Worm (Caenorhabditis elegans) whole organism, L3 larva: Measurements from ENCODE around the gene B0432.11.

Experiments used
- R02D3.7 ChIP-seq: fragments of 150-350 bp; optimal IDR thresholded peaks from 2 replicates; lab custom pipeline; 2014; ENCODE audit warnings: missing biosample characterization, missing genetic modification characterization
- ZK546.5 ChIP-seq: sonication (generic microtip); optimal IDR thresholded peaks from 2 replicates; lab custom pipeline; 2017; ENCODE audit warnings: missing biosample characterization, missing genetic modification characterization
- aly-2 ChIP-seq: fragments of 150-350 bp; optimal IDR thresholded peaks from 2 replicates; lab custom pipeline; 2014; ENCODE audit warnings: missing biosample characterization, missing genetic modification characterization
- ceh-82 ChIP-seq: fragments of 150-350 bp; optimal IDR thresholded peaks from 2 replicates; lab custom pipeline; 2014; ENCODE audit warnings: missing biosample characterization, missing genetic modification characterization
- ceh-9 ChIP-seq: sonication (generic microtip); optimal IDR thresholded peaks from 2 replicates; lab custom pipeline; 2018; ENCODE audit warnings: missing biosample characterization, missing genetic modification characterization
- egl-27 ChIP-seq: sonication (generic microtip); optimal IDR thresholded peaks from 4 replicates; lab custom pipeline; 2017; ENCODE audit warnings: missing biosample characterization, missing genetic modification reagents, missing genetic modification characterization
- egl-5 ChIP-seq: fragments of 150-350 bp; optimal IDR thresholded peaks from 2 replicates; lab custom pipeline; 2017; ENCODE audit warnings: missing biosample characterization, missing genetic modification reagents, missing genetic modification characterization, inconsistent platforms
- elt-1 ChIP-seq: fragments of 150-350 bp; optimal IDR thresholded peaks from 2 replicates; lab custom pipeline; 2014; ENCODE audit warnings: missing biosample characterization, missing genetic modification characterization
- eor-1 ChIP-seq, 2 experiments: fragments of 150-350 bp; optimal IDR thresholded peaks; 2 replicates each; lab custom pipeline; 2014 to 2018; ENCODE audit warnings: missing biosample characterization in 2 of 2, missing genetic modification characterization in 2 of 2
- fkh-10 ChIP-seq: sonication (generic microtip); optimal IDR thresholded peaks from 2 replicates; lab custom pipeline; 2017; ENCODE audit warnings: missing biosample characterization, missing genetic modification reagents, missing genetic modification characterization
- fkh-2 ChIP-seq: fragments of 150-350 bp; optimal IDR thresholded peaks from 2 replicates; lab custom pipeline; 2014; ENCODE audit warnings: missing biosample characterization, missing genetic modification reagents, missing genetic modification characterization
- fos-1 ChIP-seq: fragments of 150-350 bp; optimal IDR thresholded peaks from 2 replicates; lab custom pipeline; 2014; ENCODE audit warnings: missing biosample characterization, missing genetic modification characterization
- hmg-11 ChIP-seq: sonication (generic microtip); optimal IDR thresholded peaks from 2 replicates; lab custom pipeline; 2016; ENCODE audit warnings: missing genetic modification characterization, missing compliant biosample characterization
- lsy-12 ChIP-seq: sonication (generic microtip); optimal IDR thresholded peaks from 2 replicates; lab custom pipeline; 2016; ENCODE audit warnings: mild to moderate bottlenecking, missing genetic modification characterization, missing compliant biosample characterization
- mdl-1 ChIP-seq: fragments of 150-350 bp; optimal IDR thresholded peaks from 2 replicates; lab custom pipeline; 2014; ENCODE audit warnings: missing biosample characterization, missing genetic modification characterization
- mml-1 ChIP-seq: fragments of 150-350 bp; sonication (generic microtip); optimal IDR thresholded peaks from 3 replicates; lab custom pipeline; 2014; ENCODE audit warnings: missing biosample characterization, missing genetic modification characterization
- nfya-1 ChIP-seq: sonication (generic microtip); optimal IDR thresholded peaks from 2 replicates; lab custom pipeline; 2017; ENCODE audit warnings: missing genetic modification characterization, mild to moderate bottlenecking, missing compliant biosample characterization, antibody characterized with exemption, moderate library complexity; ENCODE audit not compliant: insufficient read depth
- nhr-12 ChIP-seq: fragments of 150-350 bp; optimal IDR thresholded peaks from 2 replicates; lab custom pipeline; 2014; ENCODE audit warnings: missing biosample characterization, missing genetic modification characterization
- nhr-237 ChIP-seq: fragments of 150-350 bp; optimal IDR thresholded peaks from 2 replicates; lab custom pipeline; 2014; ENCODE audit warnings: missing biosample characterization, missing genetic modification characterization
- nhr-25 ChIP-seq: sonication (generic microtip); optimal IDR thresholded peaks from 2 replicates; lab custom pipeline; 2017; ENCODE audit warnings: missing biosample characterization, missing genetic modification characterization
- nhr-43 ChIP-seq: sonication (generic microtip); optimal IDR thresholded peaks from 2 replicates; lab custom pipeline; 2016; ENCODE audit warnings: mild to moderate bottlenecking, missing genetic modification characterization, missing compliant biosample characterization; ENCODE audit not compliant: poor library complexity, severe bottlenecking
- nhr-67 ChIP-seq: fragments of 150-350 bp; optimal IDR thresholded peaks from 2 replicates; lab custom pipeline; 2014; ENCODE audit warnings: missing biosample characterization, missing genetic modification characterization
- nhr-76 ChIP-seq: fragments of 150-350 bp; sonication (generic microtip); optimal IDR thresholded peaks from 5 replicates; lab custom pipeline; 2014; ENCODE audit warnings: missing biosample characterization, missing genetic modification characterization
- nhr-77 ChIP-seq: fragments of 150-350 bp; optimal IDR thresholded peaks from 2 replicates; lab custom pipeline; 2014; ENCODE audit warnings: missing biosample characterization, missing genetic modification characterization
- pha-4 ChIP-seq: fragments of 150-350 bp; optimal IDR thresholded peaks from 2 replicates; lab custom pipeline; 2014; ENCODE audit warnings: missing biosample characterization, missing genetic modification reagents, missing genetic modification characterization
- pqm-1 ChIP-seq: fragments of 150-350 bp; optimal IDR thresholded peaks from 2 replicates; lab custom pipeline; 2017; ENCODE audit warnings: missing biosample characterization, missing genetic modification characterization, inconsistent platforms
- sea-2 ChIP-seq: fragments of 150-350 bp; sonication (generic microtip); optimal IDR thresholded peaks from 4 replicates; lab custom pipeline; 2014; ENCODE audit warnings: missing biosample characterization, missing genetic modification reagents, missing genetic modification characterization
- skn-1 ChIP-seq: fragments of 150-350 bp; optimal IDR thresholded peaks from 2 replicates; lab custom pipeline; 2014; ENCODE audit warnings: missing biosample characterization, missing genetic modification characterization
- snpc-4 ChIP-seq: fragments of 150-350 bp; optimal IDR thresholded peaks from 2 replicates; lab custom pipeline; 2014; ENCODE audit warnings: missing biosample characterization, missing genetic modification characterization
- tbx-2 ChIP-seq: sonication (generic microtip); optimal IDR thresholded peaks from 2 replicates; lab custom pipeline; 2016; ENCODE audit warnings: mild to moderate bottlenecking, missing genetic modification characterization, missing compliant biosample characterization
- unc-62 ChIP-seq: fragments of 150-350 bp; sonication (generic microtip); optimal IDR thresholded peaks from 4 replicates; lab custom pipeline; 2014; ENCODE audit warnings: missing biosample characterization, missing genetic modification reagents, missing genetic modification characterization
- zag-1 ChIP-seq: fragments of 150-350 bp; optimal IDR thresholded peaks from 2 replicates; lab custom pipeline; 2014; ENCODE audit warnings: missing biosample characterization, missing genetic modification characterization
- ztf-11 ChIP-seq: fragments of 150-350 bp; optimal IDR thresholded peaks from 2 replicates; lab custom pipeline; 2014; ENCODE audit warnings: missing biosample characterization, missing genetic modification characterization

B0432.11 gene

DNA sequence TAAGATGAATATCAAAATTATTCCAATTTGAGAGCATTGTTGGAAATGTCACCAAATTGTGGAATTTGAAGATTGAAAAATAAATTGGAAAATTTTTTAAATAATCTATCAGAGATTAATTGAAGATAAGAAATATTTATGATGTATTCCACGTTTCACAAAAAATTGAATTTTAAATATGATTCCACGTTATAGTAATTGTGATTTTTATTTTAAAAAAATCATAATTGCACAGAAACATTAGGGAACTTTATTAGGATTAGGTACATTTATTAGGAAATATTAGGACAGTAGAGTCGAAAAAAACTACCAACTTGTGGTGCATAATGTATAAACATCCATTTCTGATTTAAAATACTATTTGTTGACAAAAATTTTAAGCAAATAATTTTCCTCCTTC lies at the start of gene B0432.11:
Gene B0432.11 (minus strand): TSS at position 101 of the 400 bp plus-strand sequence.
- no peak for TF ChIP-seq sea-2 (GFP tag; lab: Kevin White, UChicago)
- no peak for TF ChIP-seq mdl-1
- TF ChIP-seq pha-4 (tag; lab: Kevin White, UChicago) = no peak
- no peak for TF ChIP-seq nhr-67
- no peak for TF ChIP-seq snpc-4 (tag; lab: Kevin White, UChicago)
- no peak for TF ChIP-seq fkh-2 (tag; lab: Kevin White, UChicago)
- TF ChIP-seq nhr-43 (tag; lab: Kevin White, UChicago) = no peak
- no peak for TF ChIP-seq ceh-82 (tag; lab: Kevin White, UChicago)
- TF ChIP-seq ztf-11 (tag; lab: Kevin White, UChicago) = no peak
- no peak for TF ChIP-seq egl-27 (tag; lab: Kevin White, UChicago)
- TF ChIP-seq pqm-1 (tag; lab: Kevin White, UChicago) = no peak
- TF ChIP-seq tbx-2 = no peak
- TF ChIP-seq, all 47 proteins: peak for 0

DNA sequence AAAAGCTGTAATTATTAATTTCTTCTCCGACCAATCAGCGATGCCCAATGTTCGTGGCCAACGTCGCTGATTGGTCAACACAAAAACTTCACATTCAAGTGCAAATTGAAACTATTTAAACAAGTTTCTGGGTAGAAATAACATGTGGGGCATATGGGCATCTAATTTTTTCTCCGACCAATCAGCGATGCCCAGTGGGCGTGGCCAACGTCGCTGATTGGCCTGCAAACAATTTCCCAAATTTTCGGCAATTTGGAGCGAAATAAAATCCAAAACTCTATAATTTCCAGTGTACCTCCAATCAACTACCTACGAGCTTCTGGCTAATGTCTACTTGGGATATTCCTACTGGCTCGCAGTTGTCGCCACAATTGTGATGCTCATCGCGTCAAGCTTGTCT lies 46.8 kb upstream of the B0432.11 start:
- TF ChIP-seq nhr-67 = no peak
- TF ChIP-seq nfya-1 (tag; lab: Kevin White, UChicago) = peak; percentile 97
- TF ChIP-seq egl-5 (tag; lab: Kevin White, UChicago) = no peak
- no peak for TF ChIP-seq nhr-77 (tag; lab: Kevin White, UChicago)

DNA sequence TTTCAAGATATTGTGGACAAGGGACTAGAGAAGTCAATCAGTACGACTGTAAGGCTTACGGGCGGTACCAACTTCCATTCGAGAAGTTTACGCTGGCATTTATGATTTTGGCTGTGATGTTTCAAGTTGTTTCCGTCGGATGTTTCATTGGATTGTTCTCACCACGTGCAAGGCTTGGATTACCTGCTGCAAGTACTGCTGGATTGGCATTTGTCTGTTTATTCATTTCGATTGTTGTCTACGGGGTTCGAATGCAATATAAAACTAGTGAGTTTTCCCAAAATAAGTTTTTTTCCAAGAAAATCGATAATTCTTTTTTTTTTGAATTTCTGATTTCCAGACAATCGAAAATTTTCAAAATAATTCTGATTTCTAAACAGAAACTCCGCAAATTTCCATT lies 46.2 kb upstream of the B0432.11 start:
- TF ChIP-seq pqm-1 (tag; lab: Kevin White, UChicago) = no peak
- TF ChIP-seq egl-27 (tag; lab: Kevin White, UChicago) = no peak
- no peak for TF ChIP-seq fkh-2 (tag; lab: Kevin White, UChicago)
- no peak for TF ChIP-seq nhr-237 (tag; lab: Kevin White, UChicago)
- no peak for TF ChIP-seq eor-1 (tag; optimal IDR thresholded peaks at IDR 0.05; lab: Kevin White, UChicago)
- no peak for TF ChIP-seq sea-2 (GFP tag; lab: Kevin White, UChicago)
- TF ChIP-seq pha-4 (tag; lab: Kevin White, UChicago) = no peak
- no peak for TF ChIP-seq nhr-43 (tag; lab: Kevin White, UChicago)
- TF ChIP-seq ceh-82 (tag; lab: Kevin White, UChicago) = no peak
- TF ChIP-seq egl-5 (tag; lab: Kevin White, UChicago) = no peak
- TF ChIP-seq R02D3.7 (tag; lab: Kevin White, UChicago) = no peak
- TF ChIP-seq fos-1 = no peak
- TF ChIP-seq nhr-76 (tag; lab: Kevin White, UChicago) = no peak
- TF ChIP-seq mml-1 (tag; lab: Kevin White, UChicago) = no peak
- no peak for TF ChIP-seq ceh-9

DNA sequence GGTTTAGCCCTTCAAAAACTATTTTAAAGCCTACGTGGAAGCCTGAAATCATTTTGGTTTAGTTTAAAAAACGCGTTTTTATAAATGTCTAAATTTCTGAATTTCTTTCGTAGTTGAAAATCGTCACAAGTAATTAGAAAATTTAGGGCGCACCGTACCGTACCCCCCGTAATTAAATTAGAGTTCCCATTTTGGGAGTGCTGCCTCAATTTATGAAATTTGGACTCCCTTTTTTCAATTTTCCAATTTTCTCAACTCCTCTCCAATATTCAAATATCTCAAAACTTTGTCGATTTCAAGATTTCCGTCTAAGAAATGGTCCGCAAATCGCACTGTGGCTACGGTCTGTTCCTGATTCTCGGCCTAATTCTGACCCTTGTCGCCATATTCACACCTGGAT lies 45.7 kb upstream of the B0432.11 start, which contains the start of gene clc-31:
Gene clc-31 (plus strand): TSS at position 301 of the 400 bp plus-strand sequence.
- TF ChIP-seq egl-5 (tag; lab: Kevin White, UChicago) (no peak), nhr-76 (tag; lab: Kevin White, UChicago) (no peak), unc-62 (GFP tag; lab: Kevin White, UChicago) (no peak), pha-4 (tag; lab: Kevin White, UChicago) (no peak)

DNA sequence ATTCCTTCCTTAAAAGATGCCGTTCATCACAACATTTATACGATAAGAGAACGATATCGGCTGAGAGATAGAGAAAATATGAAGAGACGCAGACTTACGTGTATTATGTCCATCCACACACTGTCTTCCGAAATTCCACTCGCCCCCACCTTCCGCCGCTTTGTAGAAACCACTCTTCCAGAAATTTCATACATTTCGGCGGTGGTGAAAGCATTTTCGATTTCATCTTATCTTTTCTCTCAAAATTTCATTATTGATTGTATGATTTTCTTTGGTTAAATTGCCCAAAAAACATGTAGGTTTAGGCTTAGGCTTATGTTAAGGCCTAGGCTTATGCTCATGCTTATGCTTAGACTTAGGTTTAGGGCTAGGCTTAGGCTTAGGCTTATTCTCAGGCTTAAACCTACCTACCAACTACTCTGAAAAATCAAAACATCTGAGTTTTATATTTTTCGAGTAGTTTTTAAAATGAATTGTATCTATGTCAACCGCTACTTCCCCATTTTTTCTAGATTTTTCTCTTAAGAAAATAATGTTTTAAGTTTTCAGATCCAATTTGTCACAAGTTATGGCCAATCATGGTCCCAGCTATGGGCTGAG lies 42.8 kb upstream of the B0432.11 start, which contains the start of gene cpn-2:
Gene cpn-2 (plus strand): TSS at position 550 of the 600 bp plus-strand sequence.
- TF ChIP-seq nhr-76 (tag; lab: Kevin White, UChicago) = no peak
- no peak for TF ChIP-seq nfya-1 (tag; lab: Kevin White, UChicago)
- no peak for TF ChIP-seq egl-27 (tag; lab: Kevin White, UChicago)
- TF ChIP-seq lsy-12 = no peak
- TF ChIP-seq nhr-25 (tag; lab: Kevin White, UChicago) = no peak
- TF ChIP-seq fkh-10 = no peak
- no peak for TF ChIP-seq ceh-82 (tag; lab: Kevin White, UChicago)
- no peak for TF ChIP-seq zag-1 (tag; lab: Kevin White, UChicago)

DNA sequence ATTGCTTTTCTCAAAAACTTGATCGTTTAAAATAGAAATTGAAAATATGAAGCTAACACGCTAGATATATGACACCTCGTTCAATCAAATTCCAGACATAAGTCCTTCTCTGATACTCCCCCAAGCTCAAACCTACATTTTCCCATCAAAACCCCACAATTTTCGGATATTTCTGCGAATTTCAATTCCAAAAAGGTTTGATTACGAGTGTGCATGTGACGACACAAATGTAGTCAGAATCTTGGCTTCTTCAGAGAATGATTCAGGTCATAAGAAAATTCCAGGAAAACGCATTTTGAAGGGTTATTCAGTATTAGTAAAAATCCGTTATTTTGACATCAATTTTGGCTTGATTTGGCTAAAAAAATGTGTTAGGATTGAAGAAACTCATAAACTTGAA lies 40.3 kb upstream of the B0432.11 start:
- no peak for TF ChIP-seq egl-27 (tag; lab: Kevin White, UChicago)
- TF ChIP-seq nhr-76 (tag; lab: Kevin White, UChicago) = no peak
- no peak for TF ChIP-seq zag-1 (tag; lab: Kevin White, UChicago)
- TF ChIP-seq unc-62 (GFP tag; lab: Kevin White, UChicago) = no peak
- TF ChIP-seq ceh-82 (tag; lab: Kevin White, UChicago) = no peak
- no peak for TF ChIP-seq elt-1 (tag; lab: Kevin White, UChicago)
- TF ChIP-seq nhr-12 (tag; lab: Kevin White, UChicago) = no peak
- TF ChIP-seq sea-2 (GFP tag; lab: Kevin White, UChicago) = no peak
- no peak for TF ChIP-seq skn-1 (tag; lab: Kevin White, UChicago)
- no peak for TF ChIP-seq hmg-11
- TF ChIP-seq ZK546.5 (tag; lab: Kevin White, UChicago) = no peak
- TF ChIP-seq pha-4 (tag; lab: Kevin White, UChicago) = no peak
- TF ChIP-seq aly-2 = no peak
- TF ChIP-seq mdl-1 = no peak
- no peak for TF ChIP-seq fkh-2 (tag; lab: Kevin White, UChicago)
